Worm (Caenorhabditis elegans) whole organism, mixed stage, embryonic: ENCODE results near the gene wrt-4.

Experiments used
- ceh-39 ChIP-seq: fragments of 150-350 bp; optimal IDR thresholded peaks from 2 replicates; lab custom pipeline; 2014; ENCODE audit warnings: missing biosample characterization, missing genetic modification characterization
- ceh-83 ChIP-seq: fragments of 200-800 bp; sonication (Bioruptor generic); optimal IDR thresholded peaks from 2 replicates; lab custom pipeline; 2018; ENCODE audit warnings: mild to moderate bottlenecking, missing genetic modification characterization, missing compliant biosample characterization
- cnd-1 ChIP-seq: fragments of 200-800 bp; sonication (Bioruptor generic); optimal IDR thresholded peaks from 2 replicates; lab custom pipeline; 2018; ENCODE audit warnings: mild to moderate bottlenecking, missing genetic modification characterization, missing compliant biosample characterization
- elt-1 ChIP-seq: sonication (generic microtip); optimal IDR thresholded peaks from 2 replicates; lab custom pipeline; 2017; ENCODE audit warnings: missing genetic modification characterization, mild to moderate bottlenecking, missing compliant biosample characterization, antibody characterized with exemption, moderate library complexity, borderline replicate concordance; ENCODE audit not compliant: insufficient read depth
- ham-2 ChIP-seq: fragments of 200-800 bp; sonication (Bioruptor generic); optimal IDR thresholded peaks from 2 replicates; lab custom pipeline; 2018; ENCODE audit warnings: mild to moderate bottlenecking, missing genetic modification characterization, missing compliant biosample characterization
- mep-1 ChIP-seq: fragments of 150-350 bp; optimal IDR thresholded peaks from 2 replicates; lab custom pipeline; 2017; ENCODE audit warnings: missing biosample characterization, missing genetic modification reagents, missing genetic modification characterization, inconsistent platforms
- nhr-2 ChIP-seq: fragments of 150-350 bp; optimal IDR thresholded peaks from 2 replicates; lab custom pipeline; 2014; ENCODE audit warnings: missing biosample characterization, missing genetic modification characterization
- sem-2 ChIP-seq: fragments of 200-800 bp; sonication (Bioruptor generic); optimal IDR thresholded peaks from 2 replicates; lab custom pipeline; 2018; ENCODE audit warnings: mild to moderate bottlenecking, missing genetic modification characterization, missing compliant biosample characterization
- tbx-8 ChIP-seq: fragments of 200-800 bp; sonication (Bioruptor generic); optimal IDR thresholded peaks from 2 replicates; lab custom pipeline; 2018; ENCODE audit warnings: mild to moderate bottlenecking, missing genetic modification characterization, moderate library complexity, missing compliant biosample characterization
- ztf-11 ChIP-seq: fragments of 150-350 bp; optimal IDR thresholded peaks from 2 replicates; lab custom pipeline; 2014; ENCODE audit warnings: missing biosample characterization, missing genetic modification characterization

wrt-4 gene

ce11 chrX:15706108-15706676 is 50.9 kb downstream of the wrt-4 start:
- TF ChIP-seq tbx-8 (GFP tag; lab: Kevin White, UChicago) (no peak), nhr-2 (tag; lab: Kevin White, UChicago) (no peak), ceh-39 (tag; lab: Kevin White, UChicago) (no peak), cnd-1 (tag; lab: Kevin White, UChicago) (no peak), ham-2 (GFP tag; lab: Kevin White, UChicago) (no peak), sem-2 (GFP tag; lab: Kevin White, UChicago) (no peak), mep-1 (tag; lab: Kevin White, UChicago) (no peak)
- TF ChIP-seq, all 35 proteins: peak for 0

- TF ChIP-seq elt-1 (tag; lab: Kevin White, UChicago) (peak; percentile 70), ztf-11 (tag; lab: Kevin White, UChicago) (no peak), ceh-83 (GFP tag; lab: Kevin White, UChicago) (no peak)
Measured at ce11 chrX:15704579-15705110, 52.4 kb downstream of the wrt-4 start.
